Worm (Caenorhabditis elegans): ENCODE data around the gene sri-43.
A peak's percentile ranks its signal among the peaks of the same experiment; 100 is the strongest.
"Not testable (repeated sequence)": the region's sequence is repeated elsewhere in the genome, so short reads cannot be mapped to it uniquely, and the experiment has no call there.

The sri-43 gene

ce11 chrII:3135293-3135692 is 9.2 kb downstream of the sri-43 start:
- TF ChIP-seq Y116A8C.19 (tag; optimal IDR thresholded peaks at IDR 0.05; ENCODE audit: borderline replicate concordance) (no peak), nhr-90 (tag; optimal IDR thresholded peaks at IDR 0.05; ENCODE audit: poor library complexity) (no peak), nhr-20 (tag; optimal IDR thresholded peaks at IDR 0.05) (no peak), snpc-4 (tag; optimal IDR thresholded peaks at IDR 0.05) (no peak), C04F5.9 (tag; optimal IDR thresholded peaks at IDR 0.05) (no peak), blmp-1 (tag; optimal IDR thresholded peaks at IDR 0.05) (no peak), ceh-88 (GFP tag; IDR thresholded peaks at IDR 0.05) (no peak), jun-1 (tag; optimal IDR thresholded peaks at IDR 0.05) (no peak), pag-3 (tag; optimal IDR thresholded peaks at IDR 0.05; ENCODE audit: borderline replicate concordance, insufficient read depth) (no peak), snu-23 (GFP tag; optimal IDR thresholded peaks at IDR 0.05) (no peak), unc-130 (tag; optimal IDR thresholded peaks at IDR 0.05) (no peak)

ce11 chrII:3129007-3129406 is 15.4 kb downstream of the sri-43 start, which contains the start of gene chil-24:
TSS of gene chil-24 (plus strand) at chrII:3129162.
- TF ChIP-seq lin-35 (GFP tag; optimal IDR thresholded peaks at IDR 0.05) (peak in 1 of 2 experiments; percentile 59), mep-1 (tag; optimal IDR thresholded peaks at IDR 0.05) (peak; percentile 33), hpl-2 (GFP tag; optimal IDR thresholded peaks at IDR 0.05) (peak; percentile 12), dpl-1 (GFP tag; optimal IDR thresholded peaks at IDR 0.05) (peak in 2 of 3 experiments; percentile 9 to 11), skn-1 (tag; optimal IDR thresholded peaks at IDR 0.05) (peak; percentile 45), pax-3 (tag; optimal IDR thresholded peaks at IDR 0.05) (no peak), nhr-20 (tag; optimal IDR thresholded peaks at IDR 0.05) (peak; percentile 53), swsn-7 (tag; optimal IDR thresholded peaks at IDR 0.05) (peak; percentile 5), lsy-2 (tag; optimal IDR thresholded peaks at IDR 0.05) (peak in 1 of 2 experiments; percentile 36), snpc-4 (tag; optimal IDR thresholded peaks at IDR 0.05) (peak; percentile 16), rnt-1 (tag; optimal IDR thresholded peaks at IDR 0.05) (peak; percentile 61), ztf-11 (tag; optimal IDR thresholded peaks at IDR 0.05) (no peak), C34B4.2 (tag; optimal IDR thresholded peaks at IDR 0.05) (no peak), pag-3 (tag; optimal IDR thresholded peaks at IDR 0.05; ENCODE audit: borderline replicate concordance, insufficient read depth) (no peak), mdl-1 (tag; optimal IDR thresholded peaks at IDR 0.05) (peak in 1 of 2 experiments; percentile 16), hlh-17 (GFP tag; optimal IDR thresholded peaks at IDR 0.05; ENCODE audit: borderline replicate concordance) (no peak), ces-1 (GFP tag; optimal IDR thresholded peaks at IDR 0.05) (no peak), C16A3.4 (tag; optimal IDR thresholded peaks at IDR 0.05) (no peak), snu-23 (GFP tag; optimal IDR thresholded peaks at IDR 0.05) (peak; percentile 44), F16B12.6 (tag; optimal IDR thresholded peaks at IDR 0.05) (peak; percentile 13), blmp-1 (tag; optimal IDR thresholded peaks at IDR 0.05) (peak; percentile 21), efl-1 (optimal IDR thresholded peaks at IDR 0.05) (peak; percentile 56 to 68), efl-1 (GFP tag; optimal IDR thresholded peaks at IDR 0.05 in 1 of 2) (peak; percentile 14 to 92), nhr-85 (tag) (peak; percentile 77)

ce11 chrII:3126741-3127140 is 17.7 kb downstream of the sri-43 start, which contains the start of gene ins-31:
TSS of gene ins-31 (plus strand) at chrII:3127041.
- TF ChIP-seq nhr-11 (tag; optimal IDR thresholded peaks at IDR 0.05); aha-1 (tag; optimal IDR thresholded peaks at IDR 0.05); alr-1 (tag; optimal IDR thresholded peaks at IDR 0.05; ENCODE audit: borderline replicate concordance): not testable (repeated sequence)

ce11 chrII:3126341-3126740 is 18.1 kb downstream of the sri-43 start, which contains the start of gene ins-19:
TSS of gene ins-19 (minus strand) at chrII:3126441.
- no peak for TF ChIP-seq efl-1 (optimal IDR thresholded peaks at IDR 0.05)
- TF ChIP-seq efl-1 (GFP tag; optimal IDR thresholded peaks at IDR 0.05 in 1 of 2): no peak
- no peak for TF ChIP-seq blmp-1 (tag; optimal IDR thresholded peaks at IDR 0.05)
- TF ChIP-seq unc-98 (GFP tag; IDR thresholded peaks at IDR 0.05): no peak
- TF ChIP-seq sox-4 (tag; optimal IDR thresholded peaks at IDR 0.05): no peak
- TF ChIP-seq nhr-85 (tag): no peak
- no peak for TF ChIP-seq unc-30 (tag; optimal IDR thresholded peaks at IDR 0.05)
- no peak for TF ChIP-seq dsc-1 (tag; optimal IDR thresholded peaks at IDR 0.05)

Measured in whole organism, L1 larva.